Worm (Caenorhabditis elegans) whole organism, L1 larva: ENCODE data around the gene clp-1.
A peak's percentile ranks its signal among the peaks of the same experiment; 100 is the strongest.

ENCODE experiments used
- C04F5.9 ChIP-seq: sonication (generic microtip); optimal IDR thresholded peaks from 2 replicates; lab custom pipeline; 2016; ENCODE audit warnings: missing genetic modification characterization, missing compliant biosample characterization
- C34B4.2 ChIP-seq: sonication (generic microtip); optimal IDR thresholded peaks from 2 replicates; lab custom pipeline; 2017; ENCODE audit warnings: mild to moderate bottlenecking, missing genetic modification characterization, missing compliant biosample characterization
- F16B12.6 ChIP-seq: fragments of 150-350 bp; optimal IDR thresholded peaks from 2 replicates; lab custom pipeline; 2014; ENCODE audit warnings: missing biosample characterization, missing genetic modification characterization
- aha-1 ChIP-seq: fragments of 150-350 bp; optimal IDR thresholded peaks from 2 replicates; lab custom pipeline; 2014; ENCODE audit warnings: missing biosample characterization, missing genetic modification characterization
- ama-1 ChIP-seq: fragments of 150-350 bp; optimal IDR thresholded peaks from 2 replicates; lab custom pipeline; 2014
- blmp-1 ChIP-seq: fragments of 150-350 bp; optimal IDR thresholded peaks from 2 replicates; lab custom pipeline; 2014; ENCODE audit warnings: missing biosample characterization, missing genetic modification characterization
- ceh-63 ChIP-seq: fragments of 200-800 bp; sonication (Bioruptor generic); optimal IDR thresholded peaks from 2 replicates; lab custom pipeline; 2018; ENCODE audit warnings: mild to moderate bottlenecking, missing genetic modification characterization, missing compliant biosample characterization
- ceh-8 ChIP-seq: fragments of 200-800 bp; sonication (Bioruptor generic); optimal IDR thresholded peaks from 2 replicates; lab custom pipeline; 2018; ENCODE audit warnings: mild to moderate bottlenecking, missing genetic modification characterization, moderate library complexity, missing compliant biosample characterization
- ceh-88 ChIP-seq: fragments of 200-800 bp; sonication (Bioruptor generic); IDR thresholded peaks from 2 replicates; pipeline ENCODE4 v1.3.6; 2022; ENCODE audit warnings: missing genetic modification characterization, missing compliant biosample characterization
- dpl-1 ChIP-seq, 3 experiments: fragments of 150-350 bp in 2 of 3; sonication (generic microtip) in 1 of 3; optimal IDR thresholded peaks; 2 replicates each; lab custom pipeline; 2014 to 2017; ENCODE audit warnings: missing biosample characterization in 3 of 3, missing genetic modification characterization in 3 of 3, missing genetic modification reagents in 3 of 3
- efl-1 ChIP-seq, 4 experiments: fragments of 150-350 bp; optimal IDR thresholded peaks in 3 of 4; peaks in 1 of 4; 1 replicate in 1 of 4; 2 replicates in 3 of 4; lab custom pipeline; 2014; ENCODE audit warnings: missing biosample characterization in 2 of 4, missing genetic modification characterization in 2 of 4, missing genetic modification reagents in 2 of 4
- efl-3 ChIP-seq: fragments of 200-800 bp; sonication (Bioruptor generic); optimal IDR thresholded peaks from 2 replicates; lab custom pipeline; 2018; ENCODE audit warnings: mild to moderate bottlenecking, missing genetic modification characterization, missing compliant biosample characterization
- egl-13 ChIP-seq: sonication (generic microtip); optimal IDR thresholded peaks from 2 replicates; lab custom pipeline; 2016; ENCODE audit warnings: missing genotype, missing genetic modification reagents, missing genetic modification characterization, missing compliant biosample characterization
- egl-27 ChIP-seq, 2 experiments: fragments of 150-350 bp in 1 of 2; sonication (generic microtip); optimal IDR thresholded peaks; 3 replicates each; lab custom pipeline; 2017 to 2018; ENCODE audit warnings: missing biosample characterization in 2 of 2, missing genetic modification characterization in 2 of 2, missing genetic modification reagents in 2 of 2
- fkh-8 ChIP-seq: sonication (generic microtip); optimal IDR thresholded peaks from 2 replicates; lab custom pipeline; 2016; ENCODE audit warnings: mild to moderate bottlenecking, missing genetic modification characterization, missing compliant biosample characterization
- grh-1 ChIP-seq: fragments of 200-800 bp; sonication (Bioruptor generic); IDR thresholded peaks from 2 replicates; pipeline ENCODE4 v1.3.6; 2022; ENCODE audit warnings: missing genetic modification reagents, missing genetic modification characterization, missing compliant biosample characterization
- hlh-4 ChIP-seq: sonication (generic microtip); optimal IDR thresholded peaks from 2 replicates; lab custom pipeline; 2016; ENCODE audit warnings: mild to moderate bottlenecking, missing genetic modification characterization, missing compliant biosample characterization
- irx-1 ChIP-seq: sonication (generic microtip); optimal IDR thresholded peaks from 2 replicates; lab custom pipeline; 2016; ENCODE audit warnings: missing genetic modification characterization, missing compliant biosample characterization
- isw-1 ChIP-seq: fragments of 200-800 bp; sonication (Bioruptor generic); IDR thresholded peaks from 2 replicates; pipeline ENCODE4 v1.3.6; 2022; ENCODE audit warnings: missing genetic modification characterization, missing compliant biosample characterization
- lin-14 ChIP-seq: fragments of 200-800 bp; sonication (Bioruptor generic); optimal IDR thresholded peaks from 2 replicates; lab custom pipeline; 2018; ENCODE audit warnings: mild to moderate bottlenecking, missing genetic modification characterization, moderate library complexity, missing compliant biosample characterization
- lin-39 ChIP-seq: fragments of 150-350 bp; optimal IDR thresholded peaks from 2 replicates; lab custom pipeline; 2014; ENCODE audit warnings: missing biosample characterization, missing genetic modification reagents, missing genetic modification characterization
- lsy-2 ChIP-seq, 2 experiments: fragments of 150-350 bp; optimal IDR thresholded peaks; 2 replicates each; lab custom pipeline; 2014; ENCODE audit warnings: missing biosample characterization in 2 of 2, missing genetic modification characterization in 2 of 2
- mdl-1 ChIP-seq, 2 experiments: fragments of 150-350 bp; optimal IDR thresholded peaks; 2 replicates each; lab custom pipeline; 2014 to 2017; ENCODE audit warnings: missing biosample characterization in 2 of 2, missing genetic modification characterization in 2 of 2, inconsistent platforms in 1 of 2
- mef-2 ChIP-seq: fragments of 150-350 bp; optimal IDR thresholded peaks from 2 replicates; lab custom pipeline; 2014; ENCODE audit warnings: missing biosample characterization, missing genetic modification characterization
- nhr-19 ChIP-seq: fragments of 200-800 bp; sonication (Bioruptor generic); conservative IDR thresholded peaks from 2 replicates; pipeline ENCODE4 v1.3.6; 2022; ENCODE audit warnings: missing genetic modification characterization, missing compliant biosample characterization
- nhr-20 ChIP-seq: sonication (generic microtip); optimal IDR thresholded peaks from 2 replicates; lab custom pipeline; 2016; ENCODE audit warnings: mild to moderate bottlenecking, missing genetic modification characterization, missing compliant biosample characterization
- nhr-71 ChIP-seq: sonication (generic microtip); optimal IDR thresholded peaks from 2 replicates; lab custom pipeline; 2016; ENCODE audit warnings: mild to moderate bottlenecking, missing genetic modification characterization, moderate library complexity, missing compliant biosample characterization
- nhr-85 ChIP-seq: sonication (generic microtip); peaks from one replicate; lab custom pipeline; 2016; ENCODE audit warnings: missing genetic modification characterization, inconsistent platforms, missing compliant biosample characterization
- pqm-1 ChIP-seq: sonication (generic microtip); optimal IDR thresholded peaks from 3 replicates; lab custom pipeline; 2017; ENCODE audit warnings: missing biosample characterization, missing genetic modification characterization
- rnt-1 ChIP-seq: sonication (generic microtip); optimal IDR thresholded peaks from 2 replicates; lab custom pipeline; 2016; ENCODE audit warnings: mild to moderate bottlenecking, missing genetic modification characterization, moderate library complexity, missing compliant biosample characterization
- snpc-4 ChIP-seq: fragments of 150-350 bp; optimal IDR thresholded peaks from 2 replicates; lab custom pipeline; 2014; ENCODE audit warnings: missing biosample characterization, missing genetic modification characterization
- snu-23 ChIP-seq: sonication (generic microtip); optimal IDR thresholded peaks from 2 replicates; lab custom pipeline; 2016; ENCODE audit warnings: missing genetic modification characterization, missing compliant biosample characterization
- sox-4 ChIP-seq: sonication (generic microtip); optimal IDR thresholded peaks from 2 replicates; lab custom pipeline; 2016; ENCODE audit warnings: missing genetic modification characterization, missing compliant biosample characterization
- tbx-2 ChIP-seq: sonication (generic microtip); optimal IDR thresholded peaks from 2 replicates; lab custom pipeline; 2016; ENCODE audit warnings: missing genetic modification characterization, missing compliant biosample characterization
- unc-130 ChIP-seq: fragments of 150-350 bp; optimal IDR thresholded peaks from 2 replicates; lab custom pipeline; 2017; ENCODE audit warnings: missing biosample characterization, missing genetic modification characterization, inconsistent platforms
- unc-30 ChIP-seq: sonication (generic microtip); optimal IDR thresholded peaks from 2 replicates; lab custom pipeline; 2017; ENCODE audit warnings: missing biosample characterization, missing genetic modification characterization
- xbp-1 ChIP-seq: sonication (generic microtip); optimal IDR thresholded peaks from 2 replicates; lab custom pipeline; 2016; ENCODE audit warnings: missing genetic modification characterization, missing compliant biosample characterization
- ztf-11 ChIP-seq, 2 experiments: sonication (generic microtip); optimal IDR thresholded peaks; 2 replicates each; lab custom pipeline; 2016 to 2017; ENCODE audit warnings: missing genetic modification characterization in 2 of 2, missing biosample characterization in 1 of 2, missing compliant biosample characterization in 1 of 2

Gene clp-1

DNA sequence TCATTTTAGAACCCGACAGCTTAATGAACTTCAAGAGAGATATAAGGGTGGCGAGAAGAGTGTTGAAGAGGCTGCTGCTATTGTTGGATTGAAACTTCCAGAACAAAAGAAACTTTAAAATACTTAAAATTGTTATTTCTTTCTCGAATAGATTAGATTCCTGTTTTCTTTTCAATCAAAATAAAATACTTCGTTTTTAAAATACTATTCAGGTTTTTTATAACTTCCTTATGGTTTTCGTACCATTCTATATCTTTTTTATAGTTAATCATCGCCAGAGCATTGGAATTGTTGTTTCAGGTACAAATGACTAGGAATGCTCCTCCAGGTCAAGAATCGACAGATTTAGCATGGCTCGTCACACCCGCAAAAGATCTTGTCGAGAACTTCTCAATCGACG lies 38.3 kb upstream of the clp-1 start, which contains the start of gene kle-2:
TSS of gene kle-2 (plus strand) at position 301 of the 400 bp plus-strand sequence.
- no peak for TF ChIP-seq ama-1 (lab: Kevin White, UChicago)

DNA sequence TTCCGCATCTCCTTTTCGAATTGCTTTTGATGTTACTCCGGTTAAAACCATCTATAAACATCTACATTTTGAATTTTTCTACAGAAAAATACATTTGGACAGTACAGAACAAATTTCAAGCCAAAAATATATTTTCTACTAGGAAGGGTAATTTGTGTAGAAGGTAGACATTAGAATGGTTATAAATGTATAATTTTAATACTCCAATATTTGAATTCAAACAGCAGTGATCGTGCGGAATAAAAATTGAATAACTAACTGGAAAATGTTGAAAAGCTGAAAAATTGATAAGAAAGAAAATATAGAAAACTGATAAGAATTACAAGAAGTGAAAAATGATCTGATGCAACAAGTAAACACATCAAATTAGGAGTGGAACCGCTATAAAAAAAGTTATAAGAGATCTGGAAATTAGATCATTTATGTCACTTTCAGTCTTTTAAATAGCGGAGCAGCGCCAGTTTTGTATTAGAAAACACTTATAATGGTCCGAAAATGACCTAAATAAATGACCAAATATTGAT lies 32.7 kb upstream of the clp-1 start, which contains the start of gene gsto-1:
TSS of gene gsto-1 (minus strand) at position 51 of the 524 bp plus-strand sequence.
- TF ChIP-seq ama-1 (lab: Kevin White, UChicago) = no peak
- no peak for TF ChIP-seq efl-1 (optimal IDR thresholded peaks at IDR 0.05; lab: Kevin White, UChicago)
- no peak for TF ChIP-seq efl-1 (GFP tag; optimal IDR thresholded peaks at IDR 0.05 in 1 of 2; lab: Kevin White, UChicago)
- TF ChIP-seq snpc-4 (tag; lab: Kevin White, UChicago) = no peak
- no peak for TF ChIP-seq nhr-85 (tag; lab: Kevin White, UChicago)
- no peak for TF ChIP-seq aha-1 (tag; lab: Kevin White, UChicago)
- TF ChIP-seq blmp-1 (tag; lab: Kevin White, UChicago) = no peak
- TF ChIP-seq lin-39 (tag; lab: Kevin White, UChicago) = no peak
- no peak for TF ChIP-seq ceh-8 (GFP tag; lab: Kevin White, UChicago)
- TF ChIP-seq ceh-88 = no peak
- TF ChIP-seq unc-30 (tag; lab: Kevin White, UChicago) = no peak
- no peak for TF ChIP-seq grh-1
- no peak for TF ChIP-seq egl-27 (tag; optimal IDR thresholded peaks at IDR 0.05; lab: Kevin White, UChicago)
- TF ChIP-seq tbx-2 (tag; lab: Kevin White, UChicago) = no peak
- TF ChIP-seq hlh-4 (tag; lab: Kevin White, UChicago) = no peak

DNA sequence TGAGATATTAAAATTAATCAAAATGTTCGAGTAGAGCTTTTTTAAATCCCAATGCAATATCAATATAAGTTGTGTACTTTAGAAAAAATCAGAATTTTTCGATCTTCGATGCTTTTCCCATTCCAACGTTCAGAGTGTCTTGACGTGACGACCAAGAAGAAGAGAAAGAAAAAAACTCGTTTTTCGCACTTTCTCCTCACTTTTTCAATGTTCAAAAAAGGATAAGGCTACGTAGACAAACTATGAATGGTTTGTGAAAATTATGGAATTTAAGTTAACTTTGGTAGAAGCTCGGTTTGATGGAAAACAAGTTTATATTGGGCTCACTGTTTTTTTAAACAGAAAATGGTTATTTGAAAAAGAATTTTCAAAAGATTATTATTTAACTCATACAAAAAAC lies 32.1 kb upstream of the clp-1 start:
- TF ChIP-seq efl-1 (optimal IDR thresholded peaks at IDR 0.05; lab: Kevin White, UChicago) (no peak), efl-1 (GFP tag; optimal IDR thresholded peaks at IDR 0.05 in 1 of 2; lab: Kevin White, UChicago) (peak in 1 of 2 experiments; percentile 56), blmp-1 (tag; lab: Kevin White, UChicago) (peak; percentile 54), lin-14 (GFP tag; lab: Kevin White, UChicago) (no peak)

DNA sequence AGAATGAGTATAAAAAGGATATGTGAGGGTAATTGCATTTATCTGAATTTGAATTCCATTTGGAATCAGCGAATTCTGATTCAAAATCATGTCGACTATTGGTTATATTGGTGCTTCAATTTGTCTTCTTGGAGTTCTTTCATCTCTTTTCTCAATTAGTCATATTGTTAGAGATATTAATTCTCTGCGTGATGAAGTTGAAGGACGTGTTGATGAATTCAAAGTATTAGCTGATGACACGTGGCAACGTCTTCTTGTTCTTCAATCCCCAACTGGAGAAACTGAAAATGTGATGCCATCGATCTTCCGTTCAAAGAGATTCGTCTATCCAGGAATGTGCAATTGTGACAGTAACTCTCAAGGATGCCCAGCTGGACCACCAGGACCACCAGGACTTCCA lies 31.0 kb upstream of the clp-1 start, which contains the start of gene col-90:
TSS of gene col-90 (plus strand) at position 37 of the 400 bp plus-strand sequence.
- no peak for TF ChIP-seq lsy-2 (tag; optimal IDR thresholded peaks at IDR 0.05; lab: Kevin White, UChicago)
- no peak for TF ChIP-seq ceh-63
- no peak for TF ChIP-seq pqm-1 (tag; lab: Kevin White, UChicago)
- no peak for TF ChIP-seq unc-30 (tag; lab: Kevin White, UChicago)
- TF ChIP-seq rnt-1 (tag; lab: Kevin White, UChicago) = no peak
- TF ChIP-seq blmp-1 (tag; lab: Kevin White, UChicago) = peak; percentile 6
- no peak for TF ChIP-seq dpl-1 (GFP tag; optimal IDR thresholded peaks at IDR 0.05; lab: Kevin White, UChicago)
- no peak for TF ChIP-seq nhr-19
- no peak for TF ChIP-seq sox-4 (tag; lab: Kevin White, UChicago)
- TF ChIP-seq irx-1 = no peak
- no peak for TF ChIP-seq lin-14 (GFP tag; lab: Kevin White, UChicago)
- TF ChIP-seq ama-1 (lab: Kevin White, UChicago) = peak; percentile 70

DNA sequence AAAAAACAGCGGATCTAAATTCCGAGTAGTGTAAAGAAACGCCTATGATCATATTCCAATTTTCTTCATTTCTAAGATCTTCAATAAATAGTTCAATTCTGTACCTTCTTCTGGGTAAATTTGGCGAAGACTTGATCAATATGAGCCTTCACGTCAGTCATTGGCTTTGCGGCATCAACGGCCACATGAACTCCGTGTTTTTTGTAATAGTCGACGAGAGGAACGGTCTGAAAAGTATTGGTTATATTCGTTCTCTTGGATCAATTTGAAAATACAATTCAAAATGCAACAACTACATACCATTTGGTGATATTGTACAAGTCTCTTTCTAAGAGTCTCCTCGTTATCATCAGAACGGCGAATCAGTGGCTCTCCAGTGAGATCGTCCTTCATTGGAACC lies 29.3 kb upstream of the clp-1 start:
- TF ChIP-seq efl-1 (optimal IDR thresholded peaks at IDR 0.05; lab: Kevin White, UChicago) = no peak
- peak in 1 of 2 experiments; percentile 58 for TF ChIP-seq efl-1 (GFP tag; optimal IDR thresholded peaks at IDR 0.05 in 1 of 2; lab: Kevin White, UChicago)
- no peak for TF ChIP-seq snpc-4 (tag; lab: Kevin White, UChicago)
- TF ChIP-seq, all 84 proteins: peak for 1

DNA sequence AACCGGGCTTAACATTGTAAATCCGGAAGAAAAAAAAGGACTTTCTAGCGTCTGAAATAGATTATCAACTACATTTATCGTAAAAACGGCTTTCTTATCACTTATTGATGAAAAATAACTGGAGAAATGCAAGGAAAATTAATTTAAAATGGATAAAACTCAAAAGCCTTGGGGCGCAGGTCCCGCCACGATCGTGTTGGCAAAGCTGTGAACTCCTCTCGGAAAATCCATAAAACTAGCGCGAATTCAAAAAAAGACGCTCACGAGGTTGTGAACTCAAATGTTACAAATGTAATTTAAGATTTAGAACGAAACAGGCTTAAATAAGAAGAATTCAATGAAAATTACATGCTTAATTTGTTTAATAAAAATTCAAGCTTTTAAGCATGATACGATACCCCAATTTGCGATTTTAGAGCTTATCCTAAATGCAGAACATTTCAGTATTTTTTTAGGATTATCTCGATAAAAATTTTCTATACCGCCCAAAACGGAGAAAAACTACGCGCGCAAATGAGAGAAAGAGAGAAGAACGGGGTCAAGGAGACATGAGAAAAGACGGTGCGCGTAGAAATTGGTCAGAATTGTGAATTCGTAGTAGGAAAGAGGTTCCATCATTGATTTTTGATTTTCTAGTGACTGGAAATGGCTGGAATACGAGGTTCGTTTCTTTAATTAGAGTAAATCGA lies 27.5 kb upstream of the clp-1 start, which contains the start of gene C29E4.15:
TSS of gene C29E4.15 (plus strand) at position 547 of the 689 bp plus-strand sequence.
- TF ChIP-seq egl-13 (tag; lab: Kevin White, UChicago) (no peak), isw-1 (GFP tag; lab: Robert Waterston, UW) (peak; percentile 33; the same call in 1 of the 2 replicates), ama-1 (lab: Kevin White, UChicago) (no peak), snu-23 (GFP tag; lab: Kevin White, UChicago) (peak; percentile 58), C04F5.9 (tag; lab: Kevin White, UChicago) (no peak), C34B4.2 (no peak), ztf-11 (tag; optimal IDR thresholded peaks at IDR 0.05; lab: Kevin White, UChicago) (no peak), efl-3 (no peak), mef-2 (tag; lab: Kevin White, UChicago) (no peak), tbx-2 (tag; lab: Kevin White, UChicago) (peak; percentile 21), unc-130 (tag; lab: Kevin White, UChicago) (no peak), xbp-1 (tag; lab: Kevin White, UChicago) (peak; percentile 37), mdl-1 (tag; optimal IDR thresholded peaks at IDR 0.05; lab: Kevin White, UChicago) (peak in 1 of 2 experiments; percentile 24), F16B12.6 (tag; lab: Kevin White, UChicago) (peak; percentile 30), fkh-8 (tag; lab: Kevin White, UChicago) (peak; percentile 29), dpl-1 (GFP tag; optimal IDR thresholded peaks at IDR 0.05; lab: Kevin White, UChicago) (peak; percentile 79 to 92 (median 84)), nhr-71 (peak; percentile 70), rnt-1 (tag; lab: Kevin White, UChicago) (peak; percentile 68), nhr-20 (peak; percentile 48)
